Fruit fly (Drosophila melanogaster) S2 (cell line): ENCODE measurements around the gene HIPP1.

ENCODE experiments used
- CG8478 ChIP-seq: fragments of >200 bp; optimal IDR thresholded peaks from 2 replicates; lab custom pipeline; 2018
- CTCF ChIP-seq, 2 experiments: fragments of >200 bp; optimal IDR thresholded peaks; 2 replicates each; lab custom pipeline; 2018

The HIPP1 gene

dm6 chr3L:20785742-20786427 is 23.6 kb upstream of the HIPP1 start, which contains the start of gene Pcif1:
Gene Pcif1, minus strand, starts transcription at chr3L:20786197.
- no peak for TF ChIP-seq CG8478 (lab: Kevin White, UChicago)
- TF ChIP-seq CTCF (optimal IDR thresholded peaks at IDR 0.05; lab: Kevin White, UChicago): peak in 1 of 2 experiments; percentile 33

- no peak for TF ChIP-seq CG8478 (lab: Kevin White, UChicago)
- no peak for TF ChIP-seq CTCF (optimal IDR thresholded peaks at IDR 0.05; lab: Kevin White, UChicago)
Observed at dm6 chr3L:20787835-20788380, 21.6 kb upstream of the HIPP1 start, which contains the start of gene CG11396. Gene CG11396, minus strand, starts transcription at chr3L:20788137.

DNA sequence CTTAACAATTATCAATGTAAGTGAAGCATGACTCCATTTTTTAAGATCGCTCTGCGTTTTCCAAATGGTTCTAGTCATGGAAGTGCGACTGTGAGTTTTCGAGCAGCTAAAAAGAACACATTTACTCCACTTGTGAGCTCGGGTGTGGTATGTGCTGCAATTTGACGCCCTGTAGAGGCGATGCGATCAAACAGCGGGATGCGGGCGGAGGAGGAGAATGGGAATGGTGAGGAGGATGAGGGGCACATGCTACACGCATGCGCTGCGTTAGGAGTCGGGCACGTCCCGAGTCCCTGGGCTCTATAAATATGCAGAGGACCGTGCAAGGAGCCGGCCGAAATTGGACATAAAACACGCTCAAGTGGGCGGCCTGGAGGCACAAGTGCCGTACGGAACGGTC is 20.2 kb upstream of the HIPP1 start:
- TF ChIP-seq CTCF (optimal IDR thresholded peaks at IDR 0.05; lab: Kevin White, UChicago) (no peak), CG8478 (lab: Kevin White, UChicago) (no peak)

- TF ChIP-seq CTCF (optimal IDR thresholded peaks at IDR 0.05; lab: Kevin White, UChicago) (no peak), CG8478 (lab: Kevin White, UChicago) (no peak)
Observed at dm6 chr3L:20792693-20793092, 16.8 kb upstream of the HIPP1 start, which contains the start of gene Six4. Gene Six4, minus strand, starts transcription at chr3L:20792777.

DNA sequence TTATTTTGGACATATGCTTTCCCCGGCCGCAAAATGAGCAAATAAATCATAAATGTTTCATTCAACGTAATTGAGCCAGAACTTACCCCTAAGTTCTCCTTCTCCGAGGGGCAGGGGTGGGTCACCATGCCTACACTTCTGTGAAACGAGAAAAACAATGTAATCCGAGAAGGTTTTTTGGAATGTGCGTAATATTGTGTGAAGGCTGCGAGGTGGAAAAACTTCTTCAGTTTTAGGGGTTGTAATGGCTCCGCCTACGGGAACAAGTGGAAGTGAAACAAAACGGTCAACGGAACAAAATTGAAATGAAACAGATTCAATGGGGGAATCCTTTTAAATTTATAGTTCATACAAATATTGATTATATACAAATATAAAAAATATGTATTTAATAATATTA is 12.7 kb upstream of the HIPP1 start:
- TF ChIP-seq CG8478 (lab: Kevin White, UChicago): no peak
- TF ChIP-seq CTCF (optimal IDR thresholded peaks at IDR 0.05; lab: Kevin White, UChicago): no peak

dm6 chr3L:20797379-20797778 is 12.1 kb upstream of the HIPP1 start:
- TF ChIP-seq CG8478 (lab: Kevin White, UChicago): no peak
- TF ChIP-seq CTCF (optimal IDR thresholded peaks at IDR 0.05; lab: Kevin White, UChicago): no peak

DNA sequence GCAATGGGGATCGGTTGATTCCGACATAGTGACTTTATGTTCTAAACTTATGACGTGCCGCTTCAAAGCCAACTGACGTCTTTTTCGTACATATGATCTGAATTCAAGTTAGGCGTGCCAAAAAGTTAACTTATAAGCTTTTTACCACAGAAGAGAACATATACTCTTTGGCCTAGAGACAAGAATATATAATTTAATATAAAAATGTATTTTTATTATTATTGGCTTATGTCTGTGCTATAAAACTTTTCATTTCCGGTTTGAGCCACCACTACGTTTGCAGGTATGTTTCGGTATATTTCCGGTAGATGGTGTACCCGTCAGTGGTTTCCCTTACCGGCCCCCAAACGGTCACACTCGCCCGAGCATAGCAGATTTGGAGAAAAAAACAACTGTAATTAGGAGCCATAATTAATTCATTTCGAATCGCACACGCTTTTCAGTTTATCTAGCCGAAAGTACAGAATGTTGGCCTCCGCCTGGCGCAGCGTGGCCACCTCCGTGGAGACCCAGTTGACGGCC is 11.1 kb upstream of the HIPP1 start, which contains the start of the genes CG3698 and tzn:
TSS of gene CG3698 (minus strand) at position 51 of the 522 bp plus-strand sequence.
TSS of gene tzn (plus strand) at position 321 of the 522 bp plus-strand sequence.
- TF ChIP-seq CTCF (optimal IDR thresholded peaks at IDR 0.05; lab: Kevin White, UChicago): peak; percentile 86 to 91
- TF ChIP-seq CG8478 (lab: Kevin White, UChicago): no peak

DNA sequence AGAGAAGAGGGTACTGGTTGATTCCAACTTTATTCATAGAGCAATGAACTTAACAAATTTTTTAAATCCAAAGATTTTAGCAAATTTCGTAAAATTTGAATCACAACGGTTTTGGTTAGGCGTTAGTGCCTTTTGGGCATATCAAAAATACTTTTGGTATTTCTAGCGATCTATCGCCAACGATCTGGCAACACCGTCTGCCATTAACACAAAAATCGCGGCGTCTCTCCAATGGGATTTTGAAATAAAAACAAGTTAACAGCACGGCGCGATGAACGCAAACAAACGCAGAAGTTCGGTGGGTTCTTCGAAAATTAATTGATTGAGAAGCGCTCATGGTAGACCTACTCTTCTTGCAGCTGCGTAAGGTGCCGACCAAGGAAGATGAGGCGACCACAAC is 9.3 kb upstream of the HIPP1 start, which contains the start of gene Spc105R:
TSS of gene Spc105R (plus strand) at position 203 of the 400 bp plus-strand sequence.
- TF ChIP-seq CTCF (optimal IDR thresholded peaks at IDR 0.05; lab: Kevin White, UChicago) (peak; percentile 3 to 32), CG8478 (lab: Kevin White, UChicago) (no peak)

DNA sequence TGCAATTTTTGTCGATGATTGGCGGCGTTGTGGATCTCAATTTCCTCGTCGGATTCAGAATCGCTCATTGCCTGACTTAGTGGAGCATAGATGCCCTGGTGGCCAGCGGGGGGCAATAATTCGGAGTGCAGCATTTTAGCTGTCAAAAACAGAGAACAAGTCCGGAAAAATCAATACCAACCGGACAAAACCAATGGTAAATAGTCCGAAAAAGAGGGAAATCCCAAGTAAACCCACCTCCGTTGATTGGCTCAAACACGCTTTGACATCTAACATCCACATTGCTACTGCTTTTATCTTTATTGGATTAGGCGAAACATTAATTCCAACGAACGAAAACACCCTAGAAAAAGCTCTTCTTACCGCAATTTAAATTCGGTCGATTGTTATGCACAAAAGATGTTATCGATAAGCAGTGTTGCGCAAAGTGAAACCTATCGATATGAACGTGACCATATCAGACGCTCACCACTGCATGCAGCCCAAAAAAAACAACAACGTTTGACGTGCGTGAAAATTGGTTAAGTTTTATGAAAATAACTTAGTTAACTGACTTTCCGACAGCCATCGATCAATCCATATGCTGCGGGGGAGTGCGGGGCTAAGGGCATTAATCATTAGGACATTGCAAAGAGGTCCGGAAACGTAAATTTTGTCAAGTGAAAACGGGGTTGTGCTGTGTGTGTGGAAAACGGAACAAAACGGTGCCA is 6.4 kb downstream of the HIPP1 start, which contains the start of the genes CG3618 and Pka-R1:
TSS of gene CG3618 (minus strand) at position 410 of the 710 bp plus-strand sequence.
TSS of gene Pka-R1 (plus strand) at position 453 of the 710 bp plus-strand sequence.
- TF ChIP-seq CTCF (optimal IDR thresholded peaks at IDR 0.05; lab: Kevin White, UChicago) (no peak), CG8478 (lab: Kevin White, UChicago) (no peak)

DNA sequence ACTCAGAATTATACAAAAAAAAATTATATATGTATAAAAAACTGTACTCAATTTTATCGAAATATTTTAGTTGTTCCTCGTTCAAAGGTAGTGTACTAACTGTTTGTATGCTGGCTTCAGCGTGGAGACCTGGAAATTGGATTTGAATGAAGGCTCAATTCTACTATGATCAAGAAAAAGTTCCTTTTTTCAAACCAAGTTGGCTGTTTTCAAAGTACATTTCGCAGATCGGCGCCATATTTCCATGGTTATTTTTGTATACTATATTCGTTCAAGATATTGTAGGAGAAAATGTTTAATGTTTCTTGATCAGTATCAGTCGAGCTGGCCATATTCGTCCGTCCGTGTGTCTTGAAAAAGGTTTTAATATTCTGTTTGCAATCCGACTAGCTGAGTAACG is 8.5 kb downstream of the HIPP1 start, which contains the start of gene Mst77F:
TSS of gene Mst77F (minus strand) at position 101 of the 400 bp plus-strand sequence.
- TF ChIP-seq CG8478 (lab: Kevin White, UChicago) (no peak), CTCF (optimal IDR thresholded peaks at IDR 0.05; lab: Kevin White, UChicago) (no peak)

DNA sequence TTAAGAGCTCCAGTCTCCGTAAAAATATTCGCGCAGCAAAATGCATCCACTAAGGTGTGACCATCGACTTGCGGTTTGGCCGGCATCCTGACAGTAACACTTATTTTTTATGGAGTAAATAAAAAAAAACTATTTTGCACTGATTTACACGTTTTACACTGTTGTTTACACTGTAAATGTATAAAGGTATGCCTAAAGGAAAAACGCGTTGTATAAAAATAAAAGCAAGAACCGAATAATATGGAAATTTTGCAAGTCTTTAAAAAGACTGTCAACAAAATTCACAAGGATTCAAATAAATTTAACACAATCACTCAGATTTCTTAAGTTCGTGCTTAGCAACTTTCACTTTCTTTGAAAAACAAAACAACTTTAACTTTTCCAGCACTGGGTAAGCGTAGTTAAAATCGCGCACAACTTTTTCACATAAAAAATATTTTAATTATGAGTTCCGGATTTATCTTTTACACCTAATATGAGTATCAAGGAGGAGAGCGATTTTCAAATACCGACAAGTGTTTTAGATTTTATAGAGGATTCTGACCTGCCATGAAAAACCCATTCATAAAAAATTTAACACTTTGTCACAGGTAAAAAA is 13.8 kb downstream of the HIPP1 start:
- TF ChIP-seq CG8478 (lab: Kevin White, UChicago) (no peak), CTCF (optimal IDR thresholded peaks at IDR 0.05; lab: Kevin White, UChicago) (no peak)

- TF ChIP-seq CTCF (optimal IDR thresholded peaks at IDR 0.05; lab: Kevin White, UChicago) (no peak), CG8478 (lab: Kevin White, UChicago) (no peak)
Observed at dm6 chr3L:20826950-20827910, 17.8 kb downstream of the HIPP1 start.

DNA sequence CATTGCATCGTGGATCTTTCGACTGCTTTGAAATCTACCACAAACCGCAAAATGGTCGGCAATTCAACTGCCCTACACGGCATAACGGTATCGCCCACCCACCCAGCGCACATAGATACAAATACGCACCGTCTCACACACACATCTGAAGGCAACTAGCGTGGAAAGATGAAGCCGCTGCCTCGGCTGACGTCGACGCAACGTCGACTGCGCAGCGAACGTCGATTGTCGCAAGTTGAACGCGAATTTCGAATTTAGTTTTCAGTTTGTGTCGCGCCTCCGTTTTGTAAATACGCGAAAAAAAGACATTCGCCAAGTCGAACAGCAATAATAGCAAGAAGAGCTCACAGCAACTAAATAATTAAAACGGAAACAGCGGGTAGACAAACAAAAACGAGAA is 18.5 kb downstream of the HIPP1 start:
- TF ChIP-seq CTCF (optimal IDR thresholded peaks at IDR 0.05; lab: Kevin White, UChicago) (no peak), CG8478 (lab: Kevin White, UChicago) (no peak)
